Fruit fly (Drosophila melanogaster): Measurements from ENCODE around the gene Pura.

Pura gene

DNA sequence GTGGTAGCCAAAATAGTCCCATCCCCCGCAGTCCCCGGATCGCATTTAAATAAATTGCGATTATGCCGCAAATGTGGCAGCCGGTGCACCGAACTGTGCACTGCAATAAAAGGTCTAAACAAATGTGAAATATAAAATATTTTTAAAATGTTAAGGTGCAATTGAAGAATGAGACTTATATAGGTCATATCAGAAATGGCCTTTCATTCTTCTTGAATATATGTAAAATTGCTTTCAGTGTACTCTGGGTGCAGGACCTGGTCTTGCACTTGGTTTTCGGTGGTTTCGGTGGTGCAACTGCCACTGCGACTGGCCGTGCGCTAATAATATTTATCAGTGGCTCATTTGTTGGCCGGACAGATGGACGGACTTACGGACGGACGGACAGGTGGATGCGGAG is 5.4 kb downstream of the Pura start:
- no peak for TF ChIP-seq psq (optimal IDR thresholded peaks at IDR 0.05)
- no peak for TF ChIP-seq CG8478 (optimal IDR thresholded peaks at IDR 0.05)
- TF ChIP-seq usp (GFP tag; optimal IDR thresholded peaks at IDR 0.05) = no peak
- TF ChIP-seq pan (optimal IDR thresholded peaks at IDR 0.05) = no peak
- no peak for TF ChIP-seq Dll (optimal IDR thresholded peaks at IDR 0.05)

- TF ChIP-seq Dll (optimal IDR thresholded peaks at IDR 0.05) (no peak), EcR (GFP tag; optimal IDR thresholded peaks at IDR 0.05) (no peak), usp (GFP tag; optimal IDR thresholded peaks at IDR 0.05) (no peak), pan (optimal IDR thresholded peaks at IDR 0.05) (no peak), psq (optimal IDR thresholded peaks at IDR 0.05) (no peak), CG8478 (optimal IDR thresholded peaks at IDR 0.05) (no peak)
Observed at dm6 chr3L:7601122-7601841, 8.4 kb downstream of the Pura start.

- no peak for TF ChIP-seq pan (optimal IDR thresholded peaks at IDR 0.05)
- no peak for TF ChIP-seq psq (optimal IDR thresholded peaks at IDR 0.05)
- TF ChIP-seq CG8478 (optimal IDR thresholded peaks at IDR 0.05) = no peak
- no peak for TF ChIP-seq EcR (GFP tag; optimal IDR thresholded peaks at IDR 0.05)
- TF ChIP-seq Dll (optimal IDR thresholded peaks at IDR 0.05) = no peak
- TF ChIP-seq usp (GFP tag; optimal IDR thresholded peaks at IDR 0.05) = no peak
Observed at dm6 chr3L:7603397-7603796, 10.5 kb downstream of the Pura start.

DNA sequence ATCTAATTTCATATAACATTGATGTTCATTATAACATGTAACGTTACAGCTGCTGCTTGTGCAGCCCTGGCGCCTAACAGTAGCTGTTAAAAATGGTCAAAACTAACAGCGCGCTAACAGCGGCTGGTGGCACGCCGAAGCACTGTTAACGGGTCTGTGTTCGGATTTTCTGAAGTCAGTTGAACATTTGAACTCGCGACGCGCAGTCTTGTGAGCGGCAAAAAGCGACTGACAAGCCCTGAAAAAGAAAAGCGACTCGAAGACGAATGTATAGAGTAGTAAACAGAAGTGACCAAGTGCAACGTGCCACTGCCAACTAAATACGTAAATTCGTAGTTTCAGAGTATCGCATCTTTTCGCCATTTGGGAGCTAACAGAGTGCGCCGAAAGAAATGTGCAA is 12.0 kb downstream of the Pura start:
- TF ChIP-seq CG8478 (optimal IDR thresholded peaks at IDR 0.05) (no peak), psq (optimal IDR thresholded peaks at IDR 0.05) (no peak), usp (GFP tag; optimal IDR thresholded peaks at IDR 0.05) (no peak), Dll (optimal IDR thresholded peaks at IDR 0.05) (no peak), EcR (GFP tag; optimal IDR thresholded peaks at IDR 0.05) (no peak), pan (optimal IDR thresholded peaks at IDR 0.05) (no peak)

dm6 chr3L:7606336-7607001 is 13.6 kb downstream of the Pura start:
- TF ChIP-seq psq (optimal IDR thresholded peaks at IDR 0.05) = no peak
- TF ChIP-seq pan (optimal IDR thresholded peaks at IDR 0.05) = no peak
- no peak for TF ChIP-seq Dll (optimal IDR thresholded peaks at IDR 0.05)
- no peak for TF ChIP-seq EcR (GFP tag; optimal IDR thresholded peaks at IDR 0.05)
- TF ChIP-seq usp (GFP tag; optimal IDR thresholded peaks at IDR 0.05) = no peak
- TF ChIP-seq CG8478 (optimal IDR thresholded peaks at IDR 0.05) = no peak

DNA sequence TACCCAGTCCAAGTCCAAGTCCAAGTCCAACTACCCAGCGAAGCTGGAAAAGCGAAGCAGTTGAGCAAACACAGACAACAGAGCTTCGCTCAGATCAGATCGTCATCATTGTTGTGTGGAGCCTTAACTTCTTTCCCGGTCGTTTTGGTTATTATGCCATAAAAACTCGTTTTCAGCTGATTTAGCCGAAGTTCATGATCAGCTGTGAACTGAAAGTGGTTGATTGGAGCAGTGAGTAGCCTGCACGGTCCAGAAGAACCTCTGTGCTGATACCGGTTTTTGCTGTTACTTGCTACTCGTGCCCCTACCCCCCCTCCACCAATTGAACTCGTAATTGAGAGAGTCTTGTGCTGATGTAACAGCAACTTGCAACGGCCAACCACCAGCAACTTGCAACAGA is 17.6 kb downstream of the Pura start:
- no peak for TF ChIP-seq usp (GFP tag; optimal IDR thresholded peaks at IDR 0.05)
- TF ChIP-seq CG8478 (optimal IDR thresholded peaks at IDR 0.05) = no peak
- TF ChIP-seq pan (optimal IDR thresholded peaks at IDR 0.05) = no peak
- no peak for TF ChIP-seq EcR (GFP tag; optimal IDR thresholded peaks at IDR 0.05)
- no peak for TF ChIP-seq psq (optimal IDR thresholded peaks at IDR 0.05)
- no peak for TF ChIP-seq Dll (optimal IDR thresholded peaks at IDR 0.05)

DNA sequence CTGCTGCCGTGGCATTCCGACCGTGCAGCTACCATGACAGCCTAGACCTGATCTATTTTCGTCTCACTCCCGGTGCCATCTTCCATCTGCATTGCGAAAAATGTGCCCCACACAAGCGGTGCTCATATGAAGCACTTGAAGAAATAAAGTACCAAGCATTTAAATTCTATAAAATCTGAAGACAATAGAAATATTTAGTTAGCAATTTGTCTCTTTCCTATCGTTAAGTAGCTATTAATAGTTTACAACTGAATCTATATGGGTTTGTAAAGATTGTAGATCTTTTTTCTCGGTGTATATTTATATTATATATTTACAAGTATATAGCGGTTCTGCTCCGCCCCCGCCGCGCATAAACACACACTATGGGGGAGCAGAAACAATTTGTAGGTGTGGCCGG is 18.3 kb downstream of the Pura start:
- TF ChIP-seq usp (GFP tag; optimal IDR thresholded peaks at IDR 0.05) (no peak), EcR (GFP tag; optimal IDR thresholded peaks at IDR 0.05) (no peak), CG8478 (optimal IDR thresholded peaks at IDR 0.05) (no peak), Dll (optimal IDR thresholded peaks at IDR 0.05) (no peak)

- TF ChIP-seq usp (GFP tag; optimal IDR thresholded peaks at IDR 0.05) (no peak), psq (optimal IDR thresholded peaks at IDR 0.05) (no peak), EcR (GFP tag; optimal IDR thresholded peaks at IDR 0.05) (no peak), CG8478 (optimal IDR thresholded peaks at IDR 0.05) (no peak), pan (optimal IDR thresholded peaks at IDR 0.05) (no peak), Dll (optimal IDR thresholded peaks at IDR 0.05) (no peak)
Observed at dm6 chr3L:7614226-7614625, 21.3 kb downstream of the Pura start.

DNA sequence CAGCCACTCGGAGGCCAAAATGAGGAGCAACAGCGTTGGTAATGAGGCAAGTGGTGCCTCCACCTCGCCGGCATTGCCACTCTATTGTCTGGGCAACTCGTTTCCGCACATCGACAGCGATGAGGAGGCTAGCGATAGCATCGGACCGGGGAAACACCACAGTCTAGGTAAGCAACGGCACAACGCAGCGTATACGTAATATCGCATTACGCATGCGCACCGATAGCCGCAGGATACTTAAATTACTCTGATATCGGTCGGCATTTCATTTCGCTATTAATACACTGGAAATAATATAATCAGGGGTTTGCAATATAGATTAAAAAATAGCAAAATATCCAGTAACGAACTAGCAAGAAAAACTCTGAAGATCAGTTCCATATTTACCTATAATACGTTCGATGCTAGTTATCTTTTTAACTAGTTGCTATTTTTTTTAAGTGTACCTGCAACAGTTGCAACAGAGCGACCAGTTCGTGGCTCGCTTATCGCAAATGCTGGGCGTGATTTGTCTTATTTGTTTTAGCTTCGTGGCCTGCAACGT is 24.6 kb downstream of the Pura start:
- no peak for TF ChIP-seq Dll (optimal IDR thresholded peaks at IDR 0.05)
- TF ChIP-seq CG8478 (optimal IDR thresholded peaks at IDR 0.05) = no peak
- TF ChIP-seq usp (GFP tag; optimal IDR thresholded peaks at IDR 0.05) = no peak
- no peak for TF ChIP-seq EcR (GFP tag; optimal IDR thresholded peaks at IDR 0.05)
- no peak for TF ChIP-seq psq (optimal IDR thresholded peaks at IDR 0.05)
- TF ChIP-seq pan (optimal IDR thresholded peaks at IDR 0.05) = no peak

DNA sequence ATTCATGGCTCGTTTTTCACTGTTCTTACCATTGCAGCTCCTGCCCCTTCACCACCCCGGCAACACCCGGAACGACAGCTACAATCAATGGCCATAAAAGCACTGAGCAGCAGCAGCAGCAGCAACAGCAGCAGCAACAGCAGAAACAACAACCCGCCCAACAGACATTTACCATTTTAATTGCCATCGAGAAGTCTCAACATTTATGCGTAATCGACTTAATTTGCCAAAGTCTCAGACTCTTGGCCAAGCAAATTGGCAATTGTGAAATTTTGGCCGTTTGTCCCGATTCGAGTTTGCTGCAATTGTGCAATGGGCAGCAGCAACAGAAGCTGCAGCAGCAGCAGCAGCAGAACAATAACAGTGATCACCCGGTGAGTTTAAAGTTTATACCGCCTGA is 31.7 kb downstream of the Pura start:
- TF ChIP-seq psq (optimal IDR thresholded peaks at IDR 0.05) (no peak), CG8478 (optimal IDR thresholded peaks at IDR 0.05) (no peak), Dll (optimal IDR thresholded peaks at IDR 0.05) (no peak), pan (optimal IDR thresholded peaks at IDR 0.05) (no peak)

DNA sequence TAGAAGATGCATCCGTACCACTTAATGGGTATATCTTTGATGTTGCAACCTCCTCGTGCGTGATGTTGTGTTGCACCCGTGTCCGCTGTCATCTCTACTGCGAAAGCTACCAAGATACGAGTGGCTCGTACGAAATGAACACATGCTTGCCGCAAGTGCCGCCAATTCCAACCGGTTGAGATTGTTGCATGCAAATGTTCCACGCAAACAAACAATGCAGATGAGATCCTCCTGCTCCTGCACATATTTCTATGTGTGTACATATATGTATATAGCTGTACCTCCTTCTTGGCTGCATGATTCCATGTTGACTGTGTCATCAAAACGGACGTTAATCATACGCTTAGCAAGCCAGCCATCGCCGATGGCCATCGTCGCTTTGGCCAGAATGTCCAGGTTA is 37.2 kb downstream of the Pura start:
- TF ChIP-seq psq (optimal IDR thresholded peaks at IDR 0.05) (no peak), EcR (GFP tag; optimal IDR thresholded peaks at IDR 0.05) (no peak), Dll (optimal IDR thresholded peaks at IDR 0.05) (no peak), pan (optimal IDR thresholded peaks at IDR 0.05) (no peak), usp (GFP tag; optimal IDR thresholded peaks at IDR 0.05) (no peak), CG8478 (optimal IDR thresholded peaks at IDR 0.05) (no peak)

dm6 chr3L:7632540-7633263 is 39.8 kb downstream of the Pura start:
- TF ChIP-seq CG8478 (optimal IDR thresholded peaks at IDR 0.05) (no peak), usp (GFP tag; optimal IDR thresholded peaks at IDR 0.05) (no peak), psq (optimal IDR thresholded peaks at IDR 0.05) (no peak), EcR (GFP tag; optimal IDR thresholded peaks at IDR 0.05) (no peak), pan (optimal IDR thresholded peaks at IDR 0.05) (no peak), Dll (optimal IDR thresholded peaks at IDR 0.05) (no peak)

Data from whole organism.